Worm (Caenorhabditis elegans): ENCODE results near the gene plc-4.
A peak's percentile ranks its signal among the peaks of the same experiment; 100 is the strongest.

plc-4 gene

ce11 chrIV:7512617-7513233, at the start of gene plc-4, which contains the start of gene R05G6.4:
plc-4 (minus strand) TSS chrIV:7512667.
R05G6.4 (plus strand) TSS chrIV:7513233.
- TF ChIP-seq hmbx-1 (tag; optimal IDR thresholded peaks at IDR 0.05) (no peak), hmg-4 (GFP tag; optimal IDR thresholded peaks at IDR 0.05) (no peak)

DNA sequence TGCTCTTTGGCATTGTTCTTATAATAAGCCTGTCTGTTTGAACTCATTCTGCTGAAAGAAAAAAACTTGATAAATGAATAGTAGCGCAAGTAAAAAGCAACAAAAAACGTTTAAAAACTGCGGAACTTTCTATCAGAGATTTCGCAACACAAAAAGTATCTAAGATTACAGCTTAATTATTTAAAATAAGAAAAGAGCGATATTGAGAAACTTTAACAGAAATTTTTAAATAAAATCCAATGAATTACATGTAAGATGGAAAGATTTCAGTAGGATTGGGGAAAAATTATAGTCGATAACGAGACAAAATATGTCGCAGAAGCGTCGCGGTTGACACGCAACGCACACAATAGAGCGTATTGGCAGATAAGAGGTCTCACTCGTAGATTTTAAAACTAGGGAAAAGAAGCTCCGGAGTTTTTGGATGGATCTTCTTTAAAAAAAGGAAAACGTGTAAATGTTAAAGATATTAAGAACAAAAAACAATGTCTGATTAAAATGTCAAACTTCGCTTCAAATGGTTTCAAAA, 49.2 kb upstream of the plc-4 start, which contains the start of gene ima-3:
ima-3 (minus strand) TSS at position 51 of the 529 bp plus-strand sequence.
- TF ChIP-seq F13C5.2 (tag; optimal IDR thresholded peaks at IDR 0.05) (no peak), tbx-37 (GFP tag; conservative IDR thresholded peaks at IDR 0.05) (0 out of 2 replicates have a peak, but pooled peaks have one; percentile 21)

DNA sequence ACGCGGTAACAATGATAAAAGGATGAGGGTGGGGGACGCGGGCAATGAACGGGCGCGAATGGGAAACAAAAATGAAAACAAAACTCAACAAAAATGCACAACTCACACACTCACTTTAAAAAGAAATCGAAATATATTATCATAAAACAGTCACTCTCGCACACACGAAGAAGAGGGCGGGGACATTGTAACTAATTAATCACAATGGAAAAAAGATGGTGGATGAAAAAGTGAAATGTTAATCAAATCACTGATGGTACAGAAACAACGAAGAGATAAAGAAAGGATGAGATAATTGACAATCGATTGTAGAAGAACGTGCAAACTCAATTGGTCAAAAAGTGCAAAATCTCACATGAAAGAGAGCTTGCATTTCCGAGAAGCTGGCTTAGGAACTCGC, 46.8 kb upstream of the plc-4 start:
- TF ChIP-seq hmg-4 (GFP tag; optimal IDR thresholded peaks at IDR 0.05) (no peak), tbx-37 (GFP tag; conservative IDR thresholded peaks at IDR 0.05) (no peak), ceh-36 (tag; optimal IDR thresholded peaks at IDR 0.05) (no peak), scrt-1 (GFP tag; IDR thresholded peaks at IDR 0.05) (no peak), hmbx-1 (tag; optimal IDR thresholded peaks at IDR 0.05) (no peak), hnd-1 (tag; optimal IDR thresholded peaks at IDR 0.05) (no peak), sea-1 (GFP tag; conservative IDR thresholded peaks at IDR 0.05) (no peak), pes-1 (GFP tag; IDR thresholded peaks at IDR 0.05) (no peak), aly-1 (tag; optimal IDR thresholded peaks at IDR 0.05) (no peak), ceh-13 (GFP tag; optimal IDR thresholded peaks at IDR 0.05) (no peak), ets-7 (tag; optimal IDR thresholded peaks at IDR 0.05) (no peak), F13C5.2 (tag; optimal IDR thresholded peaks at IDR 0.05) (no peak), ama-1 (optimal IDR thresholded peaks at IDR 0.05) (no peak), tra-4 (tag; optimal IDR thresholded peaks at IDR 0.05) (no peak), flt-1 (GFP tag; IDR thresholded peaks at IDR 0.05) (no peak), B0310.2 (tag; optimal IDR thresholded peaks at IDR 0.05) (no peak), tbx-11 (GFP tag; IDR thresholded peaks at IDR 0.05) (no peak)

ce11 chrIV:7558653-7559052, 46.2 kb upstream of the plc-4 start:
- no peak for TF ChIP-seq tbx-11 (GFP tag; IDR thresholded peaks at IDR 0.05)
- no peak for TF ChIP-seq ceh-36 (tag; optimal IDR thresholded peaks at IDR 0.05)
- no peak for TF ChIP-seq tra-4 (tag; optimal IDR thresholded peaks at IDR 0.05)
- no peak for TF ChIP-seq pes-1 (GFP tag; IDR thresholded peaks at IDR 0.05)
- TF ChIP-seq hmbx-1 (tag; optimal IDR thresholded peaks at IDR 0.05) = no peak
- TF ChIP-seq hnd-1 (tag; optimal IDR thresholded peaks at IDR 0.05) = no peak
- TF ChIP-seq B0310.2 (tag; optimal IDR thresholded peaks at IDR 0.05) = no peak
- no peak for TF ChIP-seq flt-1 (GFP tag; IDR thresholded peaks at IDR 0.05)
- no peak for TF ChIP-seq ceh-13 (GFP tag; optimal IDR thresholded peaks at IDR 0.05)
- no peak for TF ChIP-seq tbx-37 (GFP tag; conservative IDR thresholded peaks at IDR 0.05)
- TF ChIP-seq ets-7 (tag; optimal IDR thresholded peaks at IDR 0.05) = no peak
- no peak for TF ChIP-seq F13C5.2 (tag; optimal IDR thresholded peaks at IDR 0.05)
- no peak for TF ChIP-seq hmg-4 (GFP tag; optimal IDR thresholded peaks at IDR 0.05)
- TF ChIP-seq ama-1 (optimal IDR thresholded peaks at IDR 0.05) = no peak

ce11 chrIV:7556265-7556866, 43.9 kb upstream of the plc-4 start, which contains the start of the genes F49E8.7, F49E8.8 and nprl-2:
F49E8.7 (minus strand) TSS chrIV:7556365.
F49E8.8 (plus strand) TSS chrIV:7556637.
nprl-2 (plus strand) TSS chrIV:7556816.
- no peak for TF ChIP-seq sea-1 (GFP tag; conservative IDR thresholded peaks at IDR 0.05)
- TF ChIP-seq ceh-36 (tag; optimal IDR thresholded peaks at IDR 0.05) = no peak
- no peak for TF ChIP-seq tbx-11 (GFP tag; IDR thresholded peaks at IDR 0.05)
- TF ChIP-seq B0310.2 (tag; optimal IDR thresholded peaks at IDR 0.05) = no peak
- no peak for TF ChIP-seq tbx-37 (GFP tag; conservative IDR thresholded peaks at IDR 0.05)
- no peak for TF ChIP-seq aly-1 (tag; optimal IDR thresholded peaks at IDR 0.05)
- no peak for TF ChIP-seq pes-1 (GFP tag; IDR thresholded peaks at IDR 0.05)
- TF ChIP-seq F13C5.2 (tag; optimal IDR thresholded peaks at IDR 0.05) = no peak
- TF ChIP-seq flt-1 (GFP tag; IDR thresholded peaks at IDR 0.05) = no peak
- TF ChIP-seq hmbx-1 (tag; optimal IDR thresholded peaks at IDR 0.05) = no peak

DNA sequence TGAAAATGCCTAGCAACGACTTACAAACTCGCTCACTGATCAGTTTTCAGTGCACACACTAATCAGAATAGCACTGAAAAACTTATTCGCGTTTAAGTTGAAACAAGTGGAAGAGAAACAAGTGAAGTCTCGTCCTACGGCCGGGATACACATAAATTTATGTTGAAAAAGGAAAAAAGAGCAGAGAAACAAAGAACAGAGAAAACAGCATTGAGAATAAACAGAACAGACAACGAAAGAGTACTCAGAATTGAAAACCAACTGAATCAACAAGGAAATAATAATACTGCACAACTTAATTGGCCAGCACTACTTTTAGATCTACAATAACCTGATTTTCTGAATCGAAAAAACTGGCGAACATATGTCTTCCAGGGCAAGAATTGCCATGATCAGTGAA, 41.9 kb upstream of the plc-4 start, which contains the start of gene F49E8.6:
F49E8.6 (minus strand) TSS at position 317 of the 400 bp plus-strand sequence.
- TF ChIP-seq hmg-4 (GFP tag; optimal IDR thresholded peaks at IDR 0.05) = no peak
- TF ChIP-seq flt-1 (GFP tag; IDR thresholded peaks at IDR 0.05) = no peak
- TF ChIP-seq sea-1 (GFP tag; conservative IDR thresholded peaks at IDR 0.05) = no peak
- TF ChIP-seq pes-1 (GFP tag; IDR thresholded peaks at IDR 0.05) = no peak
- TF ChIP-seq ama-1 (optimal IDR thresholded peaks at IDR 0.05) = no peak
- no peak for TF ChIP-seq ets-7 (tag; optimal IDR thresholded peaks at IDR 0.05)
- no peak for TF ChIP-seq tbx-11 (GFP tag; IDR thresholded peaks at IDR 0.05)
- TF ChIP-seq ceh-36 (tag; optimal IDR thresholded peaks at IDR 0.05) = no peak

DNA sequence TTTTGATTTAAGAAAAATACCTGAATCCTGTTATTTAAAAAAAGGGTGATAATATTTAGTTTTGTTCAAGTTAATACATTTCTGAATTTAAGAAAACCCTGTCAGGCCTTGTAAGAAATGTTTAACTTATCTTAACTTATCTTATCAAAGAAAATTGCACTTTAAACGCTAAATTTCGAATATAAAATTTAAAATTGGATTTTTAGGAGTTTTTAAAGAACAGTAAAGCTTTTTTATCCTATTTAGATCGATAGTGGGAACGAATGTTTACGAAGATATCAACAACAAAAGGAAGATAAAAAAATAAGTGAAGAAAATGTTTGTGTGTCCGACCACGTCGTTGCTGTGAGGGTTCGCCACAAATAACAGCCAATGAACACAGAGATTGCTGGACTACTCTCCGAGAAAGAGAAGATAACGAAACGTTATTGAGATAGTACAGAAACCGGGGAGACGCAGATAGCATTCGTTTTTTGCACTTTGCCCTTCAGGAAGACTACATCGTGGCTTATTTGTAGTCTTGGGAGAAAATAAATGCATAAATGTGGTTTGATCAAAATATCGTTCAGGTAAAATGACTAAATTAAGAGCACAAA, 40.6 kb upstream of the plc-4 start, which contains the start of gene dif-1:
dif-1 (minus strand) TSS at position 51 of the 596 bp plus-strand sequence.
- TF ChIP-seq tbx-11 (GFP tag; IDR thresholded peaks at IDR 0.05) = no peak
- no peak for TF ChIP-seq tra-4 (tag; optimal IDR thresholded peaks at IDR 0.05)
- TF ChIP-seq tbx-37 (GFP tag; conservative IDR thresholded peaks at IDR 0.05) = no peak
- no peak for TF ChIP-seq ama-1 (optimal IDR thresholded peaks at IDR 0.05)
- TF ChIP-seq F13C5.2 (tag; optimal IDR thresholded peaks at IDR 0.05) = no peak
- no peak for TF ChIP-seq ceh-13 (GFP tag; optimal IDR thresholded peaks at IDR 0.05)
- TF ChIP-seq hmbx-1 (tag; optimal IDR thresholded peaks at IDR 0.05) = no peak
- no peak for TF ChIP-seq pes-1 (GFP tag; IDR thresholded peaks at IDR 0.05)
- no peak for TF ChIP-seq B0310.2 (tag; optimal IDR thresholded peaks at IDR 0.05)
- no peak for TF ChIP-seq flt-1 (GFP tag; IDR thresholded peaks at IDR 0.05)
- no peak for TF ChIP-seq ceh-36 (tag; optimal IDR thresholded peaks at IDR 0.05)
- no peak for TF ChIP-seq hmg-4 (GFP tag; optimal IDR thresholded peaks at IDR 0.05)
- TF ChIP-seq aly-1 (tag; optimal IDR thresholded peaks at IDR 0.05) = no peak
- no peak for TF ChIP-seq hnd-1 (tag; optimal IDR thresholded peaks at IDR 0.05)
- TF ChIP-seq scrt-1 (GFP tag; IDR thresholded peaks at IDR 0.05) = no peak
- no peak for TF ChIP-seq sea-1 (GFP tag; conservative IDR thresholded peaks at IDR 0.05)
- no peak for TF ChIP-seq ets-7 (tag; optimal IDR thresholded peaks at IDR 0.05)

Data from whole organism, early embryonic.